Worm (Caenorhabditis elegans) whole organism, L4 larva: Measurements from ENCODE around the gene str-113.

ENCODE experiments used
- D1046.2 ChIP-seq: fragments of 200-800 bp; sonication (Bioruptor generic); IDR thresholded peaks from 2 replicates; pipeline ENCODE4 v1.3.6; 2022; ENCODE audit warnings: missing genetic modification characterization, missing compliant biosample characterization
- F10B5.3 ChIP-seq: sonication (generic microtip); optimal IDR thresholded peaks from 2 replicates; lab custom pipeline; 2016; ENCODE audit warnings: mild to moderate bottlenecking, missing genetic modification characterization, missing compliant biosample characterization
- F26F4.8 ChIP-seq: fragments of 200-800 bp; sonication (Bioruptor generic); conservative IDR thresholded peaks from 2 replicates; pipeline ENCODE4 v1.3.6; 2022; ENCODE audit warnings: missing genetic modification characterization, missing compliant biosample characterization
- T20F7.1 ChIP-seq: fragments of 200-800 bp; sonication (Bioruptor generic); optimal IDR thresholded peaks from 2 replicates; lab custom pipeline; 2018; ENCODE audit warnings: mild to moderate bottlenecking, missing genetic modification characterization, missing compliant biosample characterization
- Y48G9A.11 ChIP-seq: fragments of 200-800 bp; sonication (Bioruptor generic); IDR thresholded peaks from 2 replicates; pipeline ENCODE4 v1.3.6; 2022; ENCODE audit warnings: missing genetic modification reagents, missing genetic modification characterization, missing compliant biosample characterization
- Y75B8A.6 ChIP-seq: fragments of 200-800 bp; sonication (Bioruptor generic); IDR thresholded peaks from 2 replicates; pipeline ENCODE4 v1.3.6; 2022; ENCODE audit warnings: missing genetic modification reagents, missing genetic modification characterization, missing compliant biosample characterization
- aly-2 ChIP-seq: sonication (generic microtip); optimal IDR thresholded peaks from 2 replicates; lab custom pipeline; 2018; ENCODE audit warnings: missing biosample characterization, missing genetic modification characterization
- attf-4 ChIP-seq: sonication (generic microtip); optimal IDR thresholded peaks from 3 replicates; lab custom pipeline; 2017; ENCODE audit warnings: missing biosample characterization, missing genetic modification characterization
- ceh-20 ChIP-seq: fragments of 200-800 bp; sonication (Bioruptor generic); IDR thresholded peaks from 2 replicates; pipeline ENCODE4 v1.3.6; 2022; ENCODE audit warnings: missing genetic modification reagents, missing genetic modification characterization, missing compliant biosample characterization
- ceh-28 ChIP-seq: fragments of 150-350 bp; optimal IDR thresholded peaks from 2 replicates; lab custom pipeline; 2014; ENCODE audit warnings: missing biosample characterization, missing genetic modification reagents, missing genetic modification characterization
- ceh-32 ChIP-seq: sonication (generic microtip); optimal IDR thresholded peaks from 2 replicates; lab custom pipeline; 2016; ENCODE audit warnings: mild to moderate bottlenecking, missing genetic modification characterization, missing compliant biosample characterization; ENCODE audit not compliant: poor library complexity
- ceh-82 ChIP-seq: sonication (generic microtip); optimal IDR thresholded peaks from 2 replicates; lab custom pipeline; 2017; ENCODE audit warnings: missing biosample characterization, missing genetic modification characterization
- ces-1 ChIP-seq: fragments of 150-350 bp; sonication (generic microtip); optimal IDR thresholded peaks from 4 replicates; lab custom pipeline; 2014; ENCODE audit warnings: missing biosample characterization, missing genetic modification reagents, missing genetic modification characterization
- dmd-6 ChIP-seq: fragments of 200-800 bp; sonication (Bioruptor generic); IDR thresholded peaks from 2 replicates; pipeline ENCODE4 v1.3.6; 2022; ENCODE audit warnings: missing genetic modification reagents, missing genetic modification characterization, missing compliant biosample characterization
- dpl-1 ChIP-seq: fragments of 150-350 bp; optimal IDR thresholded peaks from 2 replicates; lab custom pipeline; 2014; ENCODE audit warnings: missing biosample characterization, missing genetic modification reagents, missing genetic modification characterization
- duxl-1 ChIP-seq: sonication (generic microtip); optimal IDR thresholded peaks from 2 replicates; lab custom pipeline; 2016; ENCODE audit warnings: mild to moderate bottlenecking, missing genetic modification characterization, moderate library complexity, missing compliant biosample characterization; ENCODE audit not compliant: poor library complexity
- dve-1 ChIP-seq: sonication (generic microtip); optimal IDR thresholded peaks from 2 replicates; lab custom pipeline; 2017; ENCODE audit warnings: antibody characterized with exemption, mild to moderate bottlenecking, missing genetic modification characterization, missing compliant biosample characterization; ENCODE audit not compliant: insufficient read depth
- egl-43 ChIP-seq: fragments of 200-800 bp; sonication (Bioruptor generic); IDR thresholded peaks from 2 replicates; pipeline ENCODE4 v1.3.6; 2022; ENCODE audit warnings: missing genetic modification reagents, missing genetic modification characterization, missing compliant biosample characterization
- fos-1 ChIP-seq: fragments of 150-350 bp; optimal IDR thresholded peaks from 2 replicates; lab custom pipeline; 2014; ENCODE audit warnings: missing biosample characterization, missing genetic modification characterization
- gei-8 ChIP-seq: fragments of 200-800 bp; sonication (Bioruptor generic); optimal IDR thresholded peaks from 2 replicates; lab custom pipeline; 2018; ENCODE audit warnings: mild to moderate bottlenecking, missing genetic modification characterization, missing compliant biosample characterization
- hif-1 ChIP-seq, 2 experiments: sonication (generic microtip); optimal IDR thresholded peaks; 2 replicates each; lab custom pipeline; 2016 to 2017; ENCODE audit warnings: missing compliant biosample characterization in 2 of 2, missing genetic modification characterization in 2 of 2, missing genetic modification reagents in 2 of 2, missing genotype in 2 of 2, mild to moderate bottlenecking in 1 of 2
- hlh-11 ChIP-seq: fragments of 200-800 bp; sonication (Bioruptor generic); optimal IDR thresholded peaks from 2 replicates; lab custom pipeline; 2018; ENCODE audit warnings: mild to moderate bottlenecking, missing genetic modification characterization, missing compliant biosample characterization
- lin-13 ChIP-seq: fragments of 150-350 bp; optimal IDR thresholded peaks from 2 replicates; lab custom pipeline; 2014; ENCODE audit warnings: missing biosample characterization, missing genetic modification reagents, missing genetic modification characterization
- lin-29 ChIP-seq: fragments of 200-800 bp; sonication (Bioruptor generic); IDR thresholded peaks from 2 replicates; pipeline ENCODE4 v1.3.6; 2022; ENCODE audit warnings: missing genetic modification reagents, missing genetic modification characterization, missing compliant biosample characterization
- lin-38 ChIP-seq: fragments of 200-800 bp; sonication (Bioruptor generic); IDR thresholded peaks from 2 replicates; pipeline ENCODE4 v1.3.6; 2022; ENCODE audit warnings: missing genetic modification reagents, missing genetic modification characterization, missing compliant biosample characterization
- lin-39 ChIP-seq: fragments of 150-350 bp; optimal IDR thresholded peaks from 2 replicates; lab custom pipeline; 2014; ENCODE audit warnings: missing biosample characterization, missing genetic modification reagents, missing genetic modification characterization
- lir-3 ChIP-seq: sonication (generic microtip); optimal IDR thresholded peaks from 2 replicates; lab custom pipeline; 2016; ENCODE audit warnings: mild to moderate bottlenecking, missing genetic modification characterization, missing compliant biosample characterization
- lsy-2 ChIP-seq, 2 experiments: fragments of 150-350 bp in 1 of 2; sonication (generic microtip) in 1 of 2; optimal IDR thresholded peaks; 2 replicates each; lab custom pipeline; 2014 to 2017; ENCODE audit warnings: missing biosample characterization in 2 of 2, missing genetic modification characterization in 2 of 2
- mdl-1 ChIP-seq, 2 experiments: fragments of 150-350 bp in 1 of 2; sonication (generic microtip) in 1 of 2; optimal IDR thresholded peaks; 2 replicates each; lab custom pipeline; 2014 to 2017; ENCODE audit warnings: missing biosample characterization in 2 of 2, missing genetic modification characterization in 2 of 2
- mdt-29 ChIP-seq: fragments of 200-800 bp; sonication (Bioruptor generic); IDR thresholded peaks from 2 replicates; pipeline ENCODE4 v1.3.6; 2022; ENCODE audit warnings: missing genetic modification reagents, missing genetic modification characterization, missing compliant biosample characterization
- mes-2 ChIP-seq: sonication (generic microtip); optimal IDR thresholded peaks from 2 replicates; lab custom pipeline; 2016; ENCODE audit warnings: missing genotype, mild to moderate bottlenecking, missing genetic modification characterization, missing compliant biosample characterization; ENCODE audit not compliant: poor library complexity, severe bottlenecking
- mxl-3 ChIP-seq: fragments of 200-800 bp; sonication (Bioruptor generic); optimal IDR thresholded peaks from 2 replicates; lab custom pipeline; 2018; ENCODE audit warnings: mild to moderate bottlenecking, missing genetic modification characterization, missing compliant biosample characterization
- nhr-102 ChIP-seq: sonication (generic microtip); optimal IDR thresholded peaks from 2 replicates; lab custom pipeline; 2016; ENCODE audit warnings: mild to moderate bottlenecking, missing genetic modification characterization, moderate library complexity, missing compliant biosample characterization
- nhr-11 ChIP-seq: fragments of 150-350 bp; optimal IDR thresholded peaks from 2 replicates; lab custom pipeline; 2014; ENCODE audit warnings: missing biosample characterization, missing genetic modification characterization
- nhr-111 ChIP-seq: fragments of 200-800 bp; sonication (Bioruptor generic); optimal IDR thresholded peaks from 2 replicates; lab custom pipeline; 2018; ENCODE audit warnings: mild to moderate bottlenecking, missing genetic modification characterization, missing compliant biosample characterization
- nhr-237 ChIP-seq: sonication (generic microtip); optimal IDR thresholded peaks from 2 replicates; lab custom pipeline; 2017; ENCODE audit warnings: missing biosample characterization, missing genetic modification characterization
- nhr-25 ChIP-seq: sonication (generic microtip); optimal IDR thresholded peaks from 2 replicates; lab custom pipeline; 2017; ENCODE audit warnings: missing genetic modification characterization, mild to moderate bottlenecking, missing compliant biosample characterization, antibody characterized with exemption, moderate library complexity, borderline replicate concordance; ENCODE audit not compliant: insufficient read depth
- nhr-41 ChIP-seq: fragments of 200-800 bp; sonication (Bioruptor generic); IDR thresholded peaks from 2 replicates; pipeline ENCODE4 v1.3.6; 2022; ENCODE audit warnings: missing genetic modification reagents, missing genetic modification characterization, missing compliant biosample characterization
- nhr-42 ChIP-seq: fragments of 200-800 bp; sonication (Bioruptor generic); IDR thresholded peaks from 2 replicates; pipeline ENCODE4 v1.3.6; 2022; ENCODE audit warnings: missing genetic modification characterization, missing compliant biosample characterization
- nhr-48 ChIP-seq: sonication (generic microtip); optimal IDR thresholded peaks from 2 replicates; lab custom pipeline; 2016; ENCODE audit warnings: mild to moderate bottlenecking, missing genetic modification characterization, missing compliant biosample characterization
- nhr-77 ChIP-seq: fragments of 150-350 bp; optimal IDR thresholded peaks from 2 replicates; lab custom pipeline; 2014; ENCODE audit warnings: missing biosample characterization, missing genetic modification characterization
- php-3 ChIP-seq: fragments of 200-800 bp; sonication (Bioruptor generic); IDR thresholded peaks from 2 replicates; pipeline ENCODE4 v1.3.6; 2022; ENCODE audit warnings: missing genetic modification reagents, missing genetic modification characterization, missing compliant biosample characterization
- pqm-1 ChIP-seq: sonication (generic microtip); optimal IDR thresholded peaks from 2 replicates; lab custom pipeline; 2017; ENCODE audit warnings: missing biosample characterization, missing genetic modification characterization
- saeg-2 ChIP-seq: fragments of 200-800 bp; sonication (Bioruptor generic); IDR thresholded peaks from 2 replicates; pipeline ENCODE4 v1.3.6; 2022; ENCODE audit warnings: missing genetic modification reagents, missing genetic modification characterization, missing compliant biosample characterization
- skn-1 ChIP-seq: fragments of 150-350 bp; optimal IDR thresholded peaks from 2 replicates; lab custom pipeline; 2014; ENCODE audit warnings: missing biosample characterization, missing genetic modification characterization
- spr-1 ChIP-seq: sonication (generic microtip); optimal IDR thresholded peaks from 2 replicates; lab custom pipeline; 2016; ENCODE audit warnings: mild to moderate bottlenecking, missing genetic modification characterization, missing compliant biosample characterization
- spr-3 ChIP-seq: fragments of 200-800 bp; sonication (Bioruptor generic); optimal IDR thresholded peaks from 2 replicates; lab custom pipeline; 2018; ENCODE audit warnings: mild to moderate bottlenecking, missing genetic modification characterization, missing compliant biosample characterization
- unc-130 ChIP-seq: sonication (generic microtip); optimal IDR thresholded peaks from 2 replicates; lab custom pipeline; 2016; ENCODE audit warnings: missing genetic modification reagents, missing genetic modification characterization, missing compliant biosample characterization
- zfp-2 ChIP-seq: sonication (generic microtip); optimal IDR thresholded peaks from 2 replicates; lab custom pipeline; 2016; ENCODE audit warnings: mild to moderate bottlenecking, missing genetic modification characterization, missing compliant biosample characterization
- zip-11 ChIP-seq: fragments of 200-800 bp; sonication (Bioruptor generic); IDR thresholded peaks from 2 replicates; pipeline ENCODE4 v1.3.6; 2022; ENCODE audit warnings: missing genetic modification characterization, missing compliant biosample characterization

The str-113 gene

DNA sequence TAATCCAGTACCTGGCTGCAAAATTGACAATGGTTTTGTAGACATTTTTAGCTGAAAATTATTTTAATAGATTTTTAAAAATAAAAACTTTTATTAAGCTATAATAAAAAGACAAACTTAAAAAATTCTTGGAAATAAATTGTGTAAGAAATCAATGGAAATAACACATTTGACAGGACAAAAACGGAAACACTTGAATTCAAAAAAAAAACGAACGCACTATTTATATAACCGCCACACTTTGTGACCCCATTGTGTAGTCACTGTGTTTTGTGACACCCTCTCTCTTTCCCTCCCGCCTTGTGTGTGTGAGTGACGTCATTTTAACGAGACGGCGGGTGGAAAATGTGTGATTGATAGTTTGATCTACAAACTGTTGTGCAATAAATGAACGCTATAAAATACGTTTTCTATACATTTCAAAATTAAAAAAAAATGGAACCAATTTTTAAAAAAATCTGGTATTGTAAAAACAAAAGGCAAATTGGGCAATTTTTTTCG lies 22.5 kb downstream of the str-113 start, which contains the start of gene F59B1.8 (continued):
- TF ChIP-seq lin-13 (GFP tag; lab: Kevin White, UChicago) (peak; percentile 59), F10B5.3 (no peak), dve-1 (tag; lab: Kevin White, UChicago) (peak; percentile 97), mxl-3 (peak; percentile 57), dmd-6 (peak; percentile 99), lir-3 (no peak), nhr-25 (no peak), nhr-41 (no peak), attf-4 (tag; lab: Kevin White, UChicago) (no peak), aly-2 (tag; lab: Kevin White, UChicago) (no peak), lin-39 (tag; lab: Kevin White, UChicago) (no peak), duxl-1 (tag; lab: Kevin White, UChicago) (peak; percentile 46), ceh-32 (tag; lab: Kevin White, UChicago) (no peak), spr-1 (tag; lab: Kevin White, UChicago) (no peak), hif-1 (tag; optimal IDR thresholded peaks at IDR 0.05; lab: Kevin White, UChicago) (peak in 1 of 2 experiments; percentile 65), ces-1 (GFP tag; lab: Kevin White, UChicago) (no peak), lsy-2 (tag; optimal IDR thresholded peaks at IDR 0.05; lab: Kevin White, UChicago) (peak; percentile 8 to 64), nhr-111 (no peak), php-3 (GFP tag; lab: Robert Waterston, UW) (peak; percentile 92), Y48G9A.11 (GFP tag; lab: Robert Waterston, UW) (no peak), nhr-237 (tag; lab: Kevin White, UChicago) (no peak), nhr-11 (no peak), ceh-20 (no peak), mdl-1 (tag; optimal IDR thresholded peaks at IDR 0.05; lab: Kevin White, UChicago) (peak; percentile 29 to 87), ceh-28 (no peak), fos-1 (tag; lab: Kevin White, UChicago) (no peak), T20F7.1 (peak; percentile 70), zip-11 (GFP tag; lab: Robert Waterston, UW) (no peak), lin-38 (GFP tag; lab: Robert Waterston, UW) (no peak), saeg-2 (GFP tag; lab: Robert Waterston, UW) (0 out of 2 replicates have a peak, but pooled peaks have one; percentile 13), dpl-1 (GFP tag; lab: Kevin White, UChicago) (peak; percentile 38), Y75B8A.6 (no peak), nhr-42 (GFP tag; lab: Robert Waterston, UW) (0 out of 2 replicates have a peak, but pooled peaks have one; percentile 44), egl-43 (GFP tag; lab: Robert Waterston, UW) (no peak), nhr-48 (tag; lab: Kevin White, UChicago) (peak; percentile 93), skn-1 (tag; lab: Kevin White, UChicago) (no peak), mdt-29 (no peak), F26F4.8 (GFP tag; lab: Robert Waterston, UW) (no peak), nhr-77 (tag; lab: Kevin White, UChicago) (peak; percentile 94), pqm-1 (tag; lab: Kevin White, UChicago) (peak; percentile 76), gei-8 (GFP tag; lab: Kevin White, UChicago) (no peak), unc-130 (no peak), nhr-102 (tag; lab: Kevin White, UChicago) (peak; percentile 97), D1046.2 (GFP tag; lab: Robert Waterston, UW) (no peak), hlh-11 (tag; lab: Kevin White, UChicago) (peak; percentile 93), lin-29 (GFP tag; lab: Robert Waterston, UW) (no peak), mes-2 (tag; lab: Kevin White, UChicago) (no peak), zfp-2 (tag; lab: Kevin White, UChicago) (no peak), ceh-82 (tag; lab: Kevin White, UChicago) (no peak), spr-3 (no peak)
